Fruit fly (Drosophila melanogaster) whole organism, wandering third instar larva: Measurements from ENCODE around the gene CG32188.

Source experiments
- Abd-B ChIP-seq: fragments of >200 bp; optimal IDR thresholded peaks from 2 replicates; lab custom pipeline; 2017; ENCODE audit warnings: missing biosample characterization, missing genetic modification characterization
- CG32264 ChIP-seq: fragments of 200-800 bp; sonication (Bioruptor generic); optimal IDR thresholded peaks from 2 replicates; lab custom pipeline; 2016; ENCODE audit warnings: missing biosample characterization, missing genetic modification characterization
- Hr78 ChIP-seq: fragments of >200 bp; optimal IDR thresholded peaks from 2 replicates; lab custom pipeline; 2017; ENCODE audit warnings: missing biosample characterization, missing genetic modification characterization
- Vsx2 ChIP-seq: fragments of 200-300, 225-300 bp; sonication (Bioruptor generic); optimal IDR thresholded peaks from 2 replicates; lab custom pipeline; 2018; ENCODE audit warnings: missing biosample characterization, missing genetic modification characterization; ENCODE audit not compliant: partially characterized antibody
- br ChIP-seq: fragments of 200-800 bp; sonication (Bioruptor generic); optimal IDR thresholded peaks from 2 replicates; lab custom pipeline; 2016; ENCODE audit warnings: missing biosample characterization, missing genetic modification characterization
- dsf ChIP-seq: sonication (Bioruptor generic); optimal IDR thresholded peaks from 2 replicates; lab custom pipeline; 2016; ENCODE audit warnings: missing biosample characterization, missing genetic modification characterization, borderline replicate concordance
- foxo ChIP-seq, 2 experiments: fragments of 200-800 bp; sonication (Bioruptor generic); optimal IDR thresholded peaks; 2 replicates in 1 of 2; 3 replicates in 1 of 2; lab custom pipeline; 2016 to 2017; ENCODE audit warnings: missing biosample characterization in 2 of 2, missing genetic modification characterization in 2 of 2
- h ChIP-seq: fragments of 200-800 bp; sonication (Bioruptor generic); optimal IDR thresholded peaks from 3 replicates; lab custom pipeline; 2016; ENCODE audit warnings: missing biosample characterization, mild to moderate bottlenecking, missing genetic modification characterization
- rgr ChIP-seq: fragments of 200-800 bp; sonication (Bioruptor generic); optimal IDR thresholded peaks from 3 replicates; lab custom pipeline; 2016; ENCODE audit warnings: missing biosample characterization, mild to moderate bottlenecking, missing genetic modification characterization
- tai ChIP-seq: sonication (Bioruptor generic); optimal IDR thresholded peaks from 2 replicates; lab custom pipeline; 2016; ENCODE audit warnings: missing biosample characterization, missing genetic modification characterization

DNA sequence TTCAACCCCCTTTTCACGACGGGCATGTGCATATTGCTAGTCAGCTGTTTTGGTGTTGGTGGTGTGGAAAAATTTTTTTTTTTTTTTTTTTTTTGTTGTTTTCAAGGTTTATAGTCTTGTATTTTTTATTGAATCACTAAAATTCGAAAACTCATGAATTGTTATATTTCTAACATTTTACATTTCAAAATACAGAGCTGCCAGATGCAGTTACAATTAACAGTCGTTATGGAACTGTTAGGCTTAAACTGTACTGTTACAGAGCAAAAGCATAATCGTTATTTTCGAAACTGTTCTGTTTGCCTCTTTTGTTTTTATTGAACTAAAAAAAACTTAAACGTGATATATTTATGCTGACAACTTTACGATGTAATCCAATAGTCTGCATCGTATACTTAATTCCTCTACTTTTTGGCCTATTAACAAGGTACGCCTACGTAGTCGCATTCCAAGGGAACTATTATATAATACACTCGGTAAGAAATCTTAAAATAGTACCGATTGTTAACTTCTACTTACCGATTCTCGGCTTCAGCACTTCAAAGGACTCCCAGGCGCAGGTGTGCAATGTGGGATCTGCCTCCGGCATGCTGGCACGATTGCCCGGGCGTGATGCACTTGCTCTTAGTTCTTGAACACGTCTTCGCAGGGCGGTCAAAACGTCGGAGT is 26.9 kb downstream of the CG32188 start, which contains the start of gene CG32187:
- TF ChIP-seq br = no peak
- no peak for TF ChIP-seq h (GFP tag; lab: Kevin White, UChicago)
- no peak for TF ChIP-seq dsf (GFP tag; lab: Kevin White, UChicago)
- no peak for TF ChIP-seq foxo (GFP tag; optimal IDR thresholded peaks at IDR 0.05; lab: Kevin White, UChicago)
- TF ChIP-seq Abd-B (GFP tag; lab: Kevin White, UChicago) = no peak
- TF ChIP-seq Hr78 (GFP tag; lab: Kevin White, UChicago) = no peak
- no peak for TF ChIP-seq tai (GFP tag; lab: Kevin White, UChicago)
- no peak for TF ChIP-seq CG32264 (GFP tag; lab: Kevin White, UChicago)
- no peak for TF ChIP-seq Vsx2
- TF ChIP-seq rgr = no peak
